Fruit fly (Drosophila melanogaster): ENCODE data around the gene Ddc.

Gene Ddc

dm6 chr2L:19111137-19111536 lies 9.0 kb downstream of the Ddc start:
- TF ChIP-seq Myc (optimal IDR thresholded peaks at IDR 0.05) = peak; percentile 36
- no peak for TF ChIP-seq rgr (GFP tag; optimal IDR thresholded peaks at IDR 0.05)

- TF ChIP-seq GATAd (GFP tag; optimal IDR thresholded peaks at IDR 0.05) = no peak
Measured at dm6 chr2L:19109625-19110204, 10.4 kb downstream of the Ddc start, which contains the start of gene amd. Gene amd (plus strand): TSS chr2L:19110154.

dm6 chr2L:19108377-19108876 lies 11.7 kb downstream of the Ddc start, which contains the start of gene Lim3:
Gene Lim3 (minus strand): TSS chr2L:19108427.
- TF ChIP-seq psq (GFP tag; optimal IDR thresholded peaks at IDR 0.05) = no peak
- no peak for TF ChIP-seq CG9705 (GFP tag; optimal IDR thresholded peaks at IDR 0.05)
- TF ChIP-seq foxo (GFP tag; optimal IDR thresholded peaks at IDR 0.05) = no peak
- TF ChIP-seq Sp1 (GFP tag; optimal IDR thresholded peaks at IDR 0.05) = no peak
- TF ChIP-seq Dif (GFP tag; optimal IDR thresholded peaks at IDR 0.05; ENCODE audit: partially characterized antibody) = peak; percentile 75
- TF ChIP-seq Abd-B (GFP tag; optimal IDR thresholded peaks at IDR 0.05) = no peak
- peak; percentile 84 for TF ChIP-seq Vsx2 (GFP tag; optimal IDR thresholded peaks at IDR 0.05; ENCODE audit: partially characterized antibody)
- no peak for TF ChIP-seq GATAd (GFP tag; optimal IDR thresholded peaks at IDR 0.05)
- no peak for TF ChIP-seq dsf (GFP tag; optimal IDR thresholded peaks at IDR 0.05; ENCODE audit: borderline replicate concordance)
- TF ChIP-seq rgr (GFP tag; optimal IDR thresholded peaks at IDR 0.05) = no peak
- no peak for TF ChIP-seq CrebA (GFP tag; optimal IDR thresholded peaks at IDR 0.05; ENCODE audit: borderline replicate concordance)
- TF ChIP-seq h (GFP tag; optimal IDR thresholded peaks at IDR 0.05) = peak; percentile 3

dm6 chr2L:19106235-19106634 lies 13.9 kb downstream of the Ddc start:
- TF ChIP-seq lola (GFP tag; optimal IDR thresholded peaks at IDR 0.05) (no peak), pan (optimal IDR thresholded peaks at IDR 0.05) (no peak), GATAd (GFP tag; optimal IDR thresholded peaks at IDR 0.05) (no peak), Dfd (GFP tag; optimal IDR thresholded peaks at IDR 0.05) (no peak), jim (GFP tag; optimal IDR thresholded peaks at IDR 0.05) (no peak), sv (GFP tag; optimal IDR thresholded peaks at IDR 0.05) (no peak), foxo (GFP tag; optimal IDR thresholded peaks at IDR 0.05) (no peak), CG32264 (GFP tag; optimal IDR thresholded peaks at IDR 0.05) (no peak), Hr78 (GFP tag; optimal IDR thresholded peaks at IDR 0.05) (no peak), Jra (GFP tag; optimal IDR thresholded peaks at IDR 0.05) (no peak), Abd-B (GFP tag; optimal IDR thresholded peaks at IDR 0.05) (no peak), br (GFP tag; optimal IDR thresholded peaks at IDR 0.05) (no peak), fru (GFP tag; optimal IDR thresholded peaks at IDR 0.05) (no peak), Dif (GFP tag; optimal IDR thresholded peaks at IDR 0.05; ENCODE audit: partially characterized antibody) (no peak), Rel (GFP tag; optimal IDR thresholded peaks at IDR 0.05) (no peak), Rel (tag; optimal IDR thresholded peaks at IDR 0.05) (no peak), CrebA (GFP tag; optimal IDR thresholded peaks at IDR 0.05; ENCODE audit: borderline replicate concordance) (no peak), usp (GFP tag; optimal IDR thresholded peaks at IDR 0.05) (no peak), dmrt93B (GFP tag; optimal IDR thresholded peaks at IDR 0.05) (no peak)

dm6 chr2L:19104383-19104782 lies 15.7 kb downstream of the Ddc start:
- TF ChIP-seq N (GFP tag; optimal IDR thresholded peaks at IDR 0.05) (no peak), HLH106 (tag; optimal IDR thresholded peaks at IDR 0.05) (no peak), psq (GFP tag; optimal IDR thresholded peaks at IDR 0.05) (no peak), woc (GFP tag; optimal IDR thresholded peaks at IDR 0.05) (no peak), CG9705 (GFP tag; optimal IDR thresholded peaks at IDR 0.05) (no peak), CG32264 (GFP tag; optimal IDR thresholded peaks at IDR 0.05) (no peak), CrebA (GFP tag; optimal IDR thresholded peaks at IDR 0.05; ENCODE audit: borderline replicate concordance) (no peak), Sp1 (GFP tag; optimal IDR thresholded peaks at IDR 0.05) (no peak), Mio (GFP tag; optimal IDR thresholded peaks at IDR 0.05) (no peak), usp (GFP tag; optimal IDR thresholded peaks at IDR 0.05) (no peak)

Measured in whole organism, wandering third instar larva.